Worm (Caenorhabditis elegans): ENCODE results near the gene ugt-13.

ugt-13 gene

DNA sequence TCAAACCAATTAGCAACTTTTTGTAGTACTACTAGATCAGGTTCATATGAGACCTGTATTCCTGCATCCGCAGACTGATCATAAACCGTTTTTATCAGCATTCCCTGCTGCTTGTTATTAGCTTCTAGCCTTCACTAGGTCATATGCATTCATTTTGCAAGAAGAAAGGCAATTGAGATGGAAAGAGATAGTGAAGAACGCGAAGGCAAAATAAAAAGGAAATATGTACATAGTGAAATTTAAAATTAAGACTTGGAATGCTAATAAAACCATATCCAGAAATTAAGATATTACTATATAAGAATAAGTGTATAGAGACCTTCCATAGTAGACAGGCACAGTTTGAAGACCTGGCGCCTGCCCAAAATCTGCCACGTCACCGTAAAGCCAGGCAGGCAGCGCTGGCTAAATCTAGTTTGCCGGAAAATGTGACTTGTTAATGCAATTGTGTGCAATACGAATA is 12.0 kb downstream of the ugt-13 start, which contains the start of the genes C02E7.8 and srh-23:
C02E7.8 (minus strand) TSS at position 101 of the 463 bp plus-strand sequence.
srh-23 (plus strand) TSS at position 413 of the 463 bp plus-strand sequence.
- TF ChIP-seq him-1 (tag; optimal IDR thresholded peaks at IDR 0.05) (no peak), W03F9.2 (tag; optimal IDR thresholded peaks at IDR 0.05) (no peak), dao-5 (tag; optimal IDR thresholded peaks at IDR 0.05) (no peak)

DNA sequence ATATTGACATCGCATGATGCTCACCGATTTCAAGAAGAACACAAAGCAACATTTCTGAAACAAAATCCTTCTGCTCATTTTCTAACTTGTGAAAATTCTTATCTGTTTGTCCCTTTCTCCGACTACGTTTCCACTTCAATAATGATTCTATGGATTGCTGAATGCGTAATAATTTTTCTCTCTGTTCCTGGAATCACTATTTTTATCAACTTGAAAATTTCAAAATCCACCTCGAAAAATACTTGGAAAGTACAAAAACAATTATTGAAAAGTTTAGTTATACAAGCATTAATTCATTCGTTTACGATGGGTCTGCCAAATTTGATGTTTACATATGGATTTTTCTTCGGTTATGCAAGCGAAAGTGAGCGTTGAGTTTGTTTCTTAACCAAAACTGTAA is 13.3 kb downstream of the ugt-13 start, which contains the start of gene srh-22:
srh-22 (plus strand) TSS at position 301 of the 400 bp plus-strand sequence.
- TF ChIP-seq him-1 (tag; optimal IDR thresholded peaks at IDR 0.05) (no peak), W03F9.2 (tag; optimal IDR thresholded peaks at IDR 0.05) (no peak), dao-5 (tag; optimal IDR thresholded peaks at IDR 0.05) (no peak)

DNA sequence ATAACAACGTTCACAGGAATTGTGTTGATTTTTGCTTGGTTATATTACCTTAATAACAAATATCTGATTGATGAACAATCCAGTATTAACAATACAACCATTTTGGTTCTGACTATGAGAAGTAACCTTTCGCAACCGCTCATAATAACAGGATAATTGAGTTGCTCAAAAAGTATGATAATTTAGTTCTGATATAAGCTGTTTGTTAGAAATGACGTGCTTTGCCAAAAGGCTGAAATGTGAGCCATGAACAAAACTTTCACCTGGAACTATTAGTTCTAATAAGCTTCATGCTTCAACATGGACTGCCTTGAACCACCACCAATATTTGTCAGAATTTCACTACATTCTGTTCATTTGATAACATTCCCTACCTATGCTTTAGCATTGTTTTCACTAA is 15.9 kb downstream of the ugt-13 start, which contains the start of gene srh-20:
srh-20 (plus strand) TSS at position 301 of the 400 bp plus-strand sequence.
- no peak for TF ChIP-seq dao-5 (tag; optimal IDR thresholded peaks at IDR 0.05)
- TF ChIP-seq him-1 (tag; optimal IDR thresholded peaks at IDR 0.05), result no peak
- no peak for TF ChIP-seq W03F9.2 (tag; optimal IDR thresholded peaks at IDR 0.05)

DNA sequence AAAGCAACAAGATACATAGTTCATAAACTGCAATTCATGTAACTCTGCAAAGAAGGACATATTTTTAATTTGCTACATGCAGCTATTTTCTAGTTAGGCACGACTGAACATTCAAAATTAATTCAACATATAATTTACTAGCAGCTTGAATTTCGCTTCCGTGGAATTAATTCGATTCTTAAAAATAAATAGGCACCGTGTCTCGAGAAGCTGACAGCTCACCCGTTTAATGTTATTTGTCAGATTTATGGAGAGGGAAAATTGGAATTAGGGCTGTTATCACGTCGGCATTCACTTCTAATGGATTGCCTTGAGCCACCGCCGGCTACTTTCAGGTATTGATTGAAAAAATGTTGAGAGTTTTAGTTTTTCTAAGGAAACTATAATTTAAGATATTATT is 17.7 kb downstream of the ugt-13 start, which contains the start of gene srh-21:
srh-21 (plus strand) TSS at position 301 of the 400 bp plus-strand sequence.
- no peak for TF ChIP-seq dao-5 (tag; optimal IDR thresholded peaks at IDR 0.05)
- no peak for TF ChIP-seq W03F9.2 (tag; optimal IDR thresholded peaks at IDR 0.05)
- TF ChIP-seq him-1 (tag; optimal IDR thresholded peaks at IDR 0.05), result no peak

DNA sequence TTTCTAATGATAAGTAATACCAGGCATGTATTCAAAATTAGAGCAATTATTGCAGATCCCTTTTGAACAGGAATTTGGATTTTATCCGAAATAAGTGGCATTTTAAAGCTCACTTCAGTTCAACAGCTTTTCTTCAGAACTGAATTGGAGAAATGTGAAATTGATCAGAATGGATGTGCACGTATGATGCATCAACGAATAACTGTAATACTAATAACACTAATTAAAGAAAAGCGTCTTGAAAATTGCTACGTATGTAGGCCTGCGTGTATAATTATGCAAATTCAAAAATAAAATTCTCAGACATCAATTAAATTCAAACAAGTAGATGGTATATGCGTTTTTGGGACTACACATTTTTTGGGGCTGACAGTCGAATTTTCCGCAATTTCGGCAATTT is 21.2 kb downstream of the ugt-13 start, which contains the start of gene str-205:
str-205 (minus strand) TSS at position 101 of the 400 bp plus-strand sequence.
- TF ChIP-seq dao-5 (tag; optimal IDR thresholded peaks at IDR 0.05), result no peak

DNA sequence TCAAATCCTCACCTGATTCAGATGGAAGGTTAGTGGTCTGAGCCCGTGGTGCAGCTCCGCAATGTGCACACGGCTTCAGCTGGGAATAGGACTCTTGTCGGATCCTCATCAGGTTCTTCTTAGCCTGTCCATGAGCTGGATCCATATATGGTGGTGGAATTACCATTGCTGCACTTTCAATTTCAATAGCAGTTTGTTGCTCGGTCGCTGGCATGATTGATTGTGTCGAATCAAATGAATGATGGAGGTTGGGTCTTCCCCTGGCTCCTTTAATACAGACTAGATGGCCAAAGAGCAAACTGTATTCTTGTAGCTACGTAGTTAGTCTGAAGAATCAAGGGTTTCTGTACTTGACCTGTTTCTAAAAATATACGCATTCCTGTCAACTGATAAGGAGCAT is 24.1 kb downstream of the ugt-13 start, which contains the start of gene C02E7.10:
C02E7.10 (minus strand) TSS at position 232 of the 400 bp plus-strand sequence.
- no peak for TF ChIP-seq W03F9.2 (tag; optimal IDR thresholded peaks at IDR 0.05)
- no peak for TF ChIP-seq him-1 (tag; optimal IDR thresholded peaks at IDR 0.05)
- no peak for TF ChIP-seq dao-5 (tag; optimal IDR thresholded peaks at IDR 0.05)

DNA sequence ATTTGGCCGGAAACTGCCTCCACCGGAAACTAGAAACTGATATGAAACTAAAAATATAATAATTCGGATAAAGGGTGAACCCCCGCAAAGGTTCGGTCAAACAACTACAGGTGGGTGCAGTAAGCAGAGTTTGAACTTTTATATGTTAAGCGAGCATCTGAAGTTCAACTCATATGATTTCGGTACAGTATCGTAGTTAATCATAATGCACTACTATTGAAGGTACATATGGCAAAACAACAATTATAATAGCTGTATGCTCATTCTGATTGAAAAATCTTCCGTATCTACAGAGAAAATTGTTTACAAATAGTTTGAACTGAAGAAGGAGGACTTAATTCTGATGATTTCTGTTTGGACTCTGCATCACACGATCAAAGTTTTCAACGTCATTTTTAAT is 24.6 kb downstream of the ugt-13 start:
- TF ChIP-seq W03F9.2 (tag; optimal IDR thresholded peaks at IDR 0.05), result no peak
- TF ChIP-seq dao-5 (tag; optimal IDR thresholded peaks at IDR 0.05), result no peak
- no peak for TF ChIP-seq him-1 (tag; optimal IDR thresholded peaks at IDR 0.05)

DNA sequence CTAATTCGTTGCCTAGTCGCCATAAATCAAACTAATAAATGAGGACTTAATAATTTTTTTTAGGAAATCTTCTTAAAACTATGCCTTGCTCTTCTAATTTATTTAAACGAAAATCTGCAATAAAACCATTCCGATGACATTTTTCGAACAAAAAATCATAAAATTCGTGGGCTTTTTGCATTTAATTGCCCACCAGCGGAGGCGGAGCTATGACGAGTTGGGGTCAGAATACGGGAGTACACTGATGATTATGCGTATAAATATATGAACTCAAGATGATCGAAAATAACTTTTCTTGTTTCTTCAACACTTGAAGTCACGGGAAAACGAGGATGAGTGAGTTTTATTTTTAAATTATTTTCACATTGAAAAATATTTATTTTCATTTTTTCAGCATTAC is 25.7 kb downstream of the ugt-13 start, which contains the start of gene catp-2:
catp-2 (plus strand) TSS at position 301 of the 400 bp plus-strand sequence.
- TF ChIP-seq dao-5 (tag; optimal IDR thresholded peaks at IDR 0.05) (no peak), W03F9.2 (tag; optimal IDR thresholded peaks at IDR 0.05) (no peak), him-1 (tag; optimal IDR thresholded peaks at IDR 0.05) (no peak)

DNA sequence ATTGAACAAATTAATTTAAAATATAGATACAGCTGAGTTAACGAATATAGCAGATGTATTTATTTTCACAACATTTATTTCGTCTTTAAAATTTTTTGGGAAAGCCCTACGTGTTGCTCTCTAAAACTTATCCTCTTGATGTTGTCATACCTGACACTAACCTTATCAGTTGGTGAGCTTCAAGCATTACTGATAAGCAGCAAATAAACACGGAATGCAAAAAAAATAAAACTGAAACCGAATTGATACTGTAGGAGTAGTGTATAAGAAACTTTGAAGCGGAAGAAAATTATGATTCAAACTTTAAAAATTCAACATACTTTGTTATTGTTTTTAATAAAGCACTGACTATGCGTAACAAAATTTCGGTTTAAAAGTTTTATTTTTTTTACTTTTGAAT is 26.4 kb downstream of the ugt-13 start:
- no peak for TF ChIP-seq him-1 (tag; optimal IDR thresholded peaks at IDR 0.05)
- no peak for TF ChIP-seq dao-5 (tag; optimal IDR thresholded peaks at IDR 0.05)
- no peak for TF ChIP-seq W03F9.2 (tag; optimal IDR thresholded peaks at IDR 0.05)

DNA sequence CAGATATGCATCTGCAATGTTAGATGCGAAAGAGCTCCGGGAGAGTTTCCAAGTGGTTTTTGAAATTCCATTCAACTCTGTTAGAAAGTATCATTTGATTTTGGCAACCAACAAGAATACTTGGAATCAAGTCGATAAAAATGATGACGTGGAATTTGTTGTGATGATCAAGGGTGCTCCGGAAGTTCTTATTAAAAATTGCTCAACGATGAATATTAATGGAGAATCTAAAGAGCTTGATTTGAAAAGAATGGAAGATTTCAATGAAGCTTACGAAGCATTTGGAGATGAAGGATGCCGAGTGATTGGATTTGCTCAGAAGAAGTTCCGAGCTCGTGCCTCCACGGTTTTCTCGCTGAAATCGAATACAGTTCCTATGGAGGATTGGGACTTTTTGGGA is 28.7 kb downstream of the ugt-13 start:
- TF ChIP-seq him-1 (tag; optimal IDR thresholded peaks at IDR 0.05) (no peak), W03F9.2 (tag; optimal IDR thresholded peaks at IDR 0.05) (no peak), dao-5 (tag; optimal IDR thresholded peaks at IDR 0.05) (no peak)

DNA sequence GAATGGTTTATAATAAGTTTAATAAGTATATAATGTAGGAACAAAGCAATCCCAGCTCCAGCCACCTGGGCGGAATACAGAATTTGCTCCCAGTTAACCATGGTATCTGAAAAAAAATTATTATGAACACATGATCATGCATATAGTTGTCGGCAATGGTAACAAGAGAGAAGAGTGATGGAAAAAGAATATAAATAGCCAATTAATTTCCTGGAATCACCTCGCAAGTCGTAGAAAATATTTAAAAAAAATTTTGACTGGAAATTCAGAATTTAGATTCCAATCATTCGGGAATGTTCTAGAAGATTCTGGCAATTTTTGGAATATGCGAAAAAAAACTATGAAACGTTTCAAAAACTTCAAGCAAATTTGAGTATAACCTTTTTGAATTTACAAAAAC is 35.5 kb downstream of the ugt-13 start, which contains the start of gene str-211:
str-211 (minus strand) TSS at position 101 of the 400 bp plus-strand sequence.
- TF ChIP-seq dao-5 (tag; optimal IDR thresholded peaks at IDR 0.05) (no peak), him-1 (tag; optimal IDR thresholded peaks at IDR 0.05) (no peak), W03F9.2 (tag; optimal IDR thresholded peaks at IDR 0.05) (no peak)

DNA sequence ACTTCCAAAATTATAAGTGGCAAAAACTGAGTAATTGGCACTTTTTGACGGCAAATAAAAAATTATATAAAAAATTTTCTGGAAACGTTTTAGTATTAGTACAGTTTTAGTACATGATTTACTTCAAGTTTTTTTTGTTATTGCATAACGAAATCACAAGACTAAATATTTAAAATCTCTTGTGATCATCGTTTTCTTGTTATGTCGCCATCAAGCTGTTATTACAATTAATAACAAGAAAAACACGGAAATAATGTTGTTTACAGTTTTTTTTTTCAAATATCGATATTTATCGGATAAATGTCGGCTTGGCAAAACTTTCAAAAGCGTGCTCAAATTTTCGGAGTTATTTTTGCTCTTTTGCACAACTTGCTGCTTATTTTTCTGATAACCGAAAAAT is 40.0 kb downstream of the ugt-13 start, which contains the start of gene str-209:
str-209 (plus strand) TSS at position 301 of the 400 bp plus-strand sequence.
- TF ChIP-seq W03F9.2 (tag; optimal IDR thresholded peaks at IDR 0.05), result no peak
- no peak for TF ChIP-seq dao-5 (tag; optimal IDR thresholded peaks at IDR 0.05)
- no peak for TF ChIP-seq him-1 (tag; optimal IDR thresholded peaks at IDR 0.05)

DNA sequence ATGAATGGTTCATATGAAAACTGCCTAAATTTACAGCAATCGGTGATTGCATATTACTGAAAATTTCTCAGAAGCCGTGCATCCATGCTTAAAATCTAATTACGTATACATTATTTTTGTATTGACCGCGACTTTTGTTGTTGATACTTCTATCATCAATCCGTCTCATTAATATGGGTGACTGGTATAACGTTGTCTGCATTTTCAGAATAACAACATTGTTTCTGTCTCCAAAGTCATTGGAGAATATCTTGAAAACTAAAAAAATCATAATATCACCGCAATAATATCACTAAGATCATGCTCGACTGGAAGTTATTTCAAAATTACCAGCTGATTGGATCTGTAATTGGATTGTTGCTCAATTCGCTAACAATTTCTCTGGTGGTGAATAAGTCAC is 42.8 kb downstream of the ugt-13 start, which contains the start of gene str-207:
str-207 (plus strand) TSS at position 301 of the 400 bp plus-strand sequence.
- TF ChIP-seq W03F9.2 (tag; optimal IDR thresholded peaks at IDR 0.05), result no peak
- no peak for TF ChIP-seq dao-5 (tag; optimal IDR thresholded peaks at IDR 0.05)
- no peak for TF ChIP-seq him-1 (tag; optimal IDR thresholded peaks at IDR 0.05)

DNA sequence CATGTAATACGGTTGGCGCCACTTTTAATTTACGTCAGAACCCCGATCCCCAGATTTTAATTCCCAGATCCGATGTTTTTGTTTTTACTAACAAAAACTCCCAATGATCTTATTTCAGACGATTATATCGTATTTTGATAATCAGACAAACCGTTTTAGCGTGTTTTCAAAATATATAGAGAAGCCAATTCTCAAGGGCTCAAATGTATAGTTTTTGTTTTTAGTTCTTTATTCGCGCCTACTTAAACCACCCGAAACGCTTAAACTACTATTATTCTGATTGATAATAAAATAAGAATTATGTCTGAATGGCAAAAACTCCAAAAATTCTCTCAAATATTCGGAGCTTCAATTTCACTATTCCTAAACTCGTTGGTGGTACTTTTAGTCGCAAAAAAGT is 47.8 kb downstream of the ugt-13 start, which contains the start of gene str-208:
str-208 (plus strand) TSS at position 301 of the 400 bp plus-strand sequence.
- no peak for TF ChIP-seq W03F9.2 (tag; optimal IDR thresholded peaks at IDR 0.05)
- no peak for TF ChIP-seq him-1 (tag; optimal IDR thresholded peaks at IDR 0.05)
- TF ChIP-seq dao-5 (tag; optimal IDR thresholded peaks at IDR 0.05), result no peak

All from whole organism, L4/young adult.